Worm (Caenorhabditis elegans) whole organism, midembryonic: ENCODE measurements around the gene Y56A3A.6.

ENCODE experiments used
- cog-1 ChIP-seq: sonication (generic microtip); optimal IDR thresholded peaks from 2 replicates; lab custom pipeline; 2016; ENCODE audit warnings: missing genetic modification characterization, missing compliant biosample characterization
- flt-1 ChIP-seq: fragments of 200-800 bp; sonication (Bioruptor generic); IDR thresholded peaks from 2 replicates; pipeline ENCODE4 v1.3.6; 2022; ENCODE audit warnings: missing genetic modification characterization, missing compliant biosample characterization
- med-1 ChIP-seq: sonication (generic microtip); optimal IDR thresholded peaks from 2 replicates; lab custom pipeline; 2017; ENCODE audit warnings: missing genetic modification characterization, mild to moderate bottlenecking, missing compliant biosample characterization, antibody characterized with exemption, missing genetic modification reagents; ENCODE audit not compliant: insufficient read depth
- ref-1 ChIP-seq: fragments of 200-800 bp; sonication (Bioruptor generic); conservative IDR thresholded peaks from 2 replicates; pipeline ENCODE4 v1.3.6; 2022; ENCODE audit warnings: missing genetic modification reagents, missing genetic modification characterization, missing compliant biosample characterization
- tab-1 ChIP-seq: fragments of 200-800 bp; sonication (Bioruptor generic); IDR thresholded peaks from 2 replicates; pipeline ENCODE4 v1.3.6; 2022; ENCODE audit warnings: missing genetic modification characterization, missing compliant biosample characterization
- ztf-23 ChIP-seq: fragments of 200-800 bp; sonication (Bioruptor generic); IDR thresholded peaks from 2 replicates; pipeline ENCODE4 v1.3.6; 2022; ENCODE audit warnings: missing genetic modification reagents, missing genetic modification characterization, missing compliant biosample characterization
- ztf-29 ChIP-seq: fragments of 200-800 bp; sonication (Bioruptor generic); IDR thresholded peaks from 2 replicates; pipeline ENCODE4 v1.3.6; 2022; ENCODE audit warnings: missing genetic modification reagents, missing genetic modification characterization, missing compliant biosample characterization

ce11 chrIII:11921658-11922098 lies 43.1 kb upstream of the Y56A3A.6 start, which contains the start of gene Y56A3A.22:
- no peak for TF ChIP-seq tab-1
- 0 out of 2 replicates have a peak, but pooled peaks have one; percentile 34 for TF ChIP-seq flt-1 (GFP tag; lab: Robert Waterston, UW)
- no peak for TF ChIP-seq med-1 (GFP tag; lab: Kevin White, UChicago)
- TF ChIP-seq ref-1 = no peak
- TF ChIP-seq ztf-23 (GFP tag; lab: Robert Waterston, UW) = no peak
- TF ChIP-seq ztf-29 (GFP tag; lab: Robert Waterston, UW) = no peak
- TF ChIP-seq cog-1 = no peak
